Worm (Caenorhabditis elegans): ENCODE measurements around the gene C09G4.4.

ce11 chrIV:8488043-8488442 lies 24.7 kb upstream of the C09G4.4 start:
- no peak for TF ChIP-seq ceh-83 (GFP tag; optimal IDR thresholded peaks at IDR 0.05)
- TF ChIP-seq nhr-237 (tag; optimal IDR thresholded peaks at IDR 0.05), result no peak
- TF ChIP-seq elt-3 (tag; optimal IDR thresholded peaks at IDR 0.05), result no peak
